Worm (Caenorhabditis elegans): ENCODE measurements around the gene F27D9.13.

DNA sequence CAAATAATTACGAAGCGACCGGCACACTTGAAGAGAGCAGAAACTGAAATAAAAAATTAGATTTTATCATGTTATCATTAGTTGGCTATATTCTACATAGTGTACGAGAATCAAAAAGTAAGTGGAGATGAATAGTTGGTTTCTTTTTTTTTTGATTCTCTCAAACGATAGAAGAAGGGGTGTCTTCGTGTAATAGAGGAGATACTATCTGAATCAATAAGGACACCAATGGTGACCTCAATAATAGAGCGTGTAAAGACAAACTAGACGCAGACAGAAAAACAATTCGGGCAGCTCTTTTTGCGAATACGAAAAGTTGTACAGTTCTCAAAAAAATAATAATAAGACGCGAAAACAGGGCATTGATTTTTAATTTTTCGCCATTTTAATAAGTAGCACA, 4.7 kb downstream of the F27D9.13 start:
- no peak for TF ChIP-seq mdl-1 (tag; optimal IDR thresholded peaks at IDR 0.05)
- no peak for TF ChIP-seq ama-1 (optimal IDR thresholded peaks at IDR 0.05)
- TF ChIP-seq ztf-4 (tag; optimal IDR thresholded peaks at IDR 0.05) = no peak
- no peak for TF ChIP-seq nhr-12 (tag; optimal IDR thresholded peaks at IDR 0.05)
- TF ChIP-seq R02D3.7 (tag; optimal IDR thresholded peaks at IDR 0.05) = no peak
- TF ChIP-seq mab-5 (tag; optimal IDR thresholded peaks at IDR 0.05) = no peak
- TF ChIP-seq egl-27 (tag; optimal IDR thresholded peaks at IDR 0.05) = no peak
- no peak for TF ChIP-seq snpc-4 (tag; optimal IDR thresholded peaks at IDR 0.05)
- TF ChIP-seq ceh-82 (tag; optimal IDR thresholded peaks at IDR 0.05) = no peak
